Worm (Caenorhabditis elegans): ENCODE measurements around the gene clec-6.
A peak's percentile ranks its signal among the peaks of the same experiment; 100 is the strongest.
"Not testable (repeated sequence)": the region's sequence is repeated elsewhere in the genome, so short reads cannot be mapped to it uniquely, and the experiment has no call there.

clec-6 gene

DNA sequence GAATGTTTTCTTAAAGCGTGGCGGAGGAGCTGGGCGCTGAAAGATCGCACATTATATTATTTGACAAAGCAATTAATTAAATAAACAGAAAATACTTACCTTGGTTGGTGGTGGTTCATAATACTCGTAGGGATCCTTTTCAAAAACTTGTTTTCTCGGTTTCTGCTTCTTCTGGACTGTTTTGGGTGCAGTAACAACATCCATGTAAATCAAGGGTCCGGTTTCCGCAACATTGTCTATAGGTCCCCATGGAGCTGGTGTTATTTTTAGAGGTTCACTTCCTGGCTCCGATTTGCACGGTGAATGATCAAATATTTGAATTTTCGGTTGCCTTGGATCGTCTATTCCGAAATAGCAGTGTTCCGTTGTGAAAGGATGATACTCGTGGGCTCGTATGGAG lies 36.9 kb upstream of the clec-6 start:
- TF ChIP-seq F26F4.8 (GFP tag; conservative IDR thresholded peaks at IDR 0.05) (0 out of 2 replicates have a peak, but pooled peaks have one; percentile 51), F37D6.2 (tag; optimal IDR thresholded peaks at IDR 0.05) (no peak), nhr-25 (tag; optimal IDR thresholded peaks at IDR 0.05; ENCODE audit: borderline replicate concordance, insufficient read depth) (no peak), zag-1 (tag; optimal IDR thresholded peaks at IDR 0.05) (no peak), duxl-1 (tag; optimal IDR thresholded peaks at IDR 0.05; ENCODE audit: poor library complexity) (no peak), lsy-2 (tag; optimal IDR thresholded peaks at IDR 0.05) (no peak), sdz-12 (GFP tag; optimal IDR thresholded peaks at IDR 0.05) (no peak), aha-1 (tag) (peak; percentile 67), R02D3.7 (tag; optimal IDR thresholded peaks at IDR 0.05) (no peak), lim-7 (GFP tag; IDR thresholded peaks at IDR 0.05) (no peak), hif-1 (tag; optimal IDR thresholded peaks at IDR 0.05) (no peak), mdt-29 (GFP tag; IDR thresholded peaks at IDR 0.05) (no peak)

- TF ChIP-seq Y48G9A.11 (GFP tag; IDR thresholded peaks at IDR 0.05) (peak; percentile 49; the same call in 1 of the 2 replicates), mep-1 (tag; optimal IDR thresholded peaks at IDR 0.05) (peak; percentile 35), hlh-11 (tag; optimal IDR thresholded peaks at IDR 0.05) (peak; percentile 36), lim-7 (GFP tag; IDR thresholded peaks at IDR 0.05) (peak; percentile 45; the same call in 1 of the 2 replicates), lin-38 (GFP tag; IDR thresholded peaks at IDR 0.05) (peak; percentile 87), lsy-2 (tag; optimal IDR thresholded peaks at IDR 0.05) (peak in 1 of 2 experiments; percentile 33), dmd-6 (GFP tag; IDR thresholded peaks at IDR 0.05) (peak; percentile 56), T26A8.4 (GFP tag; IDR thresholded peaks at IDR 0.05) (peak; percentile 38), D1046.2 (GFP tag; IDR thresholded peaks at IDR 0.05) (0 out of 2 replicates have a peak, but pooled peaks have one; percentile 20), set-16 (GFP tag; IDR thresholded peaks at IDR 0.05) (peak; percentile 14; the same call in 1 of the 2 replicates), madf-9 (GFP tag; conservative IDR thresholded peaks at IDR 0.05) (peak; percentile 65; the same call in 1 of the 2 replicates), mdt-29 (GFP tag; IDR thresholded peaks at IDR 0.05) (peak; percentile 41; the same call in 1 of the 2 replicates), nhr-28 (tag; optimal IDR thresholded peaks at IDR 0.05) (peak; percentile 4), dve-1 (tag; optimal IDR thresholded peaks at IDR 0.05; ENCODE audit: insufficient read depth) (peak; percentile 29), pha-4 (GFP tag; IDR thresholded peaks at IDR 0.05) (peak; percentile 21; the same call in 1 of the 2 replicates), mes-2 (tag; optimal IDR thresholded peaks at IDR 0.05; ENCODE audit: poor library complexity, severe bottlenecking) (peak; percentile 71), arid-1 (GFP tag; conservative IDR thresholded peaks at IDR 0.05) (0 out of 2 replicates have a peak, but pooled peaks have one; percentile 40), egl-43 (GFP tag; IDR thresholded peaks at IDR 0.05) (peak; percentile 64; the same call in 1 of the 2 replicates), nhr-42 (GFP tag; IDR thresholded peaks at IDR 0.05) (peak; percentile 74; the same call in 1 of the 2 replicates), hmg-1.1 (GFP tag; IDR thresholded peaks at IDR 0.05) (peak; percentile 65), snpc-1.2 (GFP tag; IDR thresholded peaks at IDR 0.05) (0 out of 2 replicates have a peak, but pooled peaks have one; percentile 20), rbr-2 (tag; optimal IDR thresholded peaks at IDR 0.05) (peak; percentile 50), php-3 (GFP tag; IDR thresholded peaks at IDR 0.05) (peak; percentile 29; the same call in 1 of the 2 replicates), dmd-9 (GFP tag; IDR thresholded peaks at IDR 0.05) (peak; percentile 68; the same call in 1 of the 2 replicates), ctbp-1 (GFP tag; IDR thresholded peaks at IDR 0.05) (peak; percentile 85), dpl-1 (GFP tag; optimal IDR thresholded peaks at IDR 0.05) (peak; percentile 34), lin-29 (GFP tag; IDR thresholded peaks at IDR 0.05) (0 out of 2 replicates have a peak, but pooled peaks have one; percentile 8), ces-1 (GFP tag; optimal IDR thresholded peaks at IDR 0.05) (peak; percentile 27), ceh-20 (GFP tag; IDR thresholded peaks at IDR 0.05) (peak; percentile 74), mxl-3 (GFP tag; optimal IDR thresholded peaks at IDR 0.05) (peak; percentile 3), F37D6.2 (tag; optimal IDR thresholded peaks at IDR 0.05) (peak; percentile 21), vab-7 (GFP tag; IDR thresholded peaks at IDR 0.05) (peak; percentile 80)
- TF ChIP-seq pha-4 (tag; optimal IDR thresholded peaks at IDR 0.05) = not testable (repeated sequence)
Observed at ce11 chrIII:4922020-4922419, 34.8 kb upstream of the clec-6 start, which contains the start of gene mmab-1. TSS of gene mmab-1 (minus strand) at chrIII:4922114.
